Worm (Caenorhabditis elegans) whole organism, early embryonic: Measurements from ENCODE around the gene nhr-53.

Source experiments
- B0310.2 ChIP-seq: sonication (generic microtip); optimal IDR thresholded peaks from 2 replicates; lab custom pipeline; 2016; ENCODE audit warnings: mild to moderate bottlenecking, missing genetic modification characterization, missing compliant biosample characterization
- F13C5.2 ChIP-seq: sonication (generic microtip); optimal IDR thresholded peaks from 2 replicates; lab custom pipeline; 2017; ENCODE audit warnings: mild to moderate bottlenecking, missing genetic modification characterization, inconsistent platforms, missing compliant biosample characterization
- ama-1 ChIP-seq: fragments of 150-350 bp; optimal IDR thresholded peaks from 2 replicates; lab custom pipeline; 2014
- ets-7 ChIP-seq: sonication (generic microtip); optimal IDR thresholded peaks from 2 replicates; lab custom pipeline; 2016; ENCODE audit warnings: missing genotype, missing genetic modification characterization, missing compliant biosample characterization
- hmg-4 ChIP-seq: fragments of 200-800 bp; sonication (Bioruptor generic); optimal IDR thresholded peaks from 2 replicates; lab custom pipeline; 2018; ENCODE audit warnings: mild to moderate bottlenecking, missing genetic modification characterization, missing compliant biosample characterization
- tbx-37 ChIP-seq: fragments of 200-800 bp; sonication (Bioruptor generic); conservative IDR thresholded peaks from 2 replicates; pipeline ENCODE4 v1.3.6; 2022; ENCODE audit warnings: missing genetic modification reagents, missing genetic modification characterization, missing compliant biosample characterization

DNA sequence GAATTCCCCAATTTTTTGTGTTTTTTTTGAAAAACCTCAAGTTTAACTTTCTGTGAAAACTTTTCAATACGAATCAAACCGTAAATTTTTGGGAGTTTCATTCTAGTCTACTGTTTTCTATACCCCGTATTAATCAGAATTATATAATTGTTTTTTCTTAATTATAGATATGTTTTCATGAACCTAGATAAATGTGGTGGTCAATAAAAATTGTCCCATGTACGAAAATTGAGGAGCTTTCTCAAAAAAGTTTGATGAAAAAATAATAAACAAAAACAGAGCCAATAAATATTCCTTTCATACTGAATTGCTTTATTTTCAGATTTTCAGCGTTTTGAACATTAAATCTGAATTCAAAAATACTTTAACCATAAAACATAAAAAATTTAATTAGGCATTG lies 8.2 kb upstream of the nhr-53 start, which contains the start of gene Y6E2A.1:
- no peak for TF ChIP-seq ama-1 (lab: Kevin White, UChicago)
- no peak for TF ChIP-seq tbx-37 (GFP tag; lab: Robert Waterston, UW)
- no peak for TF ChIP-seq F13C5.2
- no peak for TF ChIP-seq B0310.2 (tag; lab: Kevin White, UChicago)
- no peak for TF ChIP-seq hmg-4 (GFP tag; lab: Kevin White, UChicago)
- TF ChIP-seq ets-7 (tag; lab: Kevin White, UChicago), result no peak
